Fruit fly (Drosophila melanogaster) whole organism, prepupa: ENCODE data around the gene CG31600.
A peak's percentile ranks its signal among the peaks of the same experiment; 100 is the strongest.

Experiments
- Blimp-1 ChIP-seq: fragments of 200-800 bp; sonication (Bioruptor generic); optimal IDR thresholded peaks from 3 replicates; lab custom pipeline; 2017; ENCODE audit warnings: missing biosample characterization, missing genetic modification characterization, mild to moderate bottlenecking, moderate library complexity, missing genetic modification reagents
- CG10631 ChIP-seq: fragments of 200-800 bp; sonication (Bioruptor generic); optimal IDR thresholded peaks from 2 replicates; lab custom pipeline; 2016; ENCODE audit warnings: missing biosample characterization, missing genetic modification characterization
- CG10669 ChIP-seq: fragments of 200-800 bp; sonication (Bioruptor generic); optimal IDR thresholded peaks from 3 replicates; lab custom pipeline; 2018; ENCODE audit warnings: missing biosample characterization, mild to moderate bottlenecking, missing genetic modification characterization, moderate library complexity
- CG11294 ChIP-seq: fragments of 200-800 bp; sonication (Bioruptor generic); IDR thresholded peaks from 2 replicates; pipeline ENCODE4 v1.3.6; 2022; ENCODE audit warnings: missing biosample characterization, missing genetic modification characterization
- CG11762 ChIP-seq: fragments of 200-800 bp; sonication (Bioruptor generic); optimal IDR thresholded peaks from 3 replicates; lab custom pipeline; 2016; ENCODE audit warnings: missing biosample characterization, missing genetic modification characterization; ENCODE audit not compliant: insufficient read depth
- CG11902 ChIP-seq: fragments of 200-800 bp; sonication (Bioruptor generic); optimal IDR thresholded peaks from 3 replicates; lab custom pipeline; 2016; ENCODE audit warnings: missing biosample characterization, missing genetic modification characterization
- CG16779 ChIP-seq: fragments of 200-800 bp; sonication (Bioruptor generic); optimal IDR thresholded peaks from 3 replicates; lab custom pipeline; 2017; ENCODE audit warnings: missing biosample characterization, mild to moderate bottlenecking, missing genetic modification characterization
- CG3919 ChIP-seq: fragments of 200-800 bp; sonication (Bioruptor generic); optimal IDR thresholded peaks from 3 replicates; lab custom pipeline; 2016; ENCODE audit warnings: missing biosample characterization, missing genetic modification characterization
- CG4318 ChIP-seq: fragments of 200-800 bp; sonication (Bioruptor generic); optimal IDR thresholded peaks from 3 replicates; lab custom pipeline; 2017; ENCODE audit warnings: missing biosample characterization, mild to moderate bottlenecking, missing genetic modification characterization
- CG6276 ChIP-seq: fragments of 200-800 bp; sonication (Bioruptor generic); optimal IDR thresholded peaks from 2 replicates; lab custom pipeline; 2017; ENCODE audit warnings: missing biosample characterization, mild to moderate bottlenecking, missing genetic modification characterization
- CG6808 ChIP-seq: fragments of 200-800 bp; sonication (Bioruptor generic); optimal IDR thresholded peaks from 3 replicates; lab custom pipeline; 2017; ENCODE audit warnings: missing biosample characterization, missing genetic modification characterization, mild to moderate bottlenecking, moderate library complexity, missing genetic modification reagents
- CG6854 ChIP-seq: fragments of 200-800 bp; sonication (Bioruptor generic); optimal IDR thresholded peaks from 2 replicates; lab custom pipeline; 2017; ENCODE audit warnings: missing biosample characterization, mild to moderate bottlenecking, missing genetic modification characterization
- CG8119 ChIP-seq: fragments of 200-800 bp; sonication (Bioruptor generic); IDR thresholded peaks from 3 replicates; pipeline ENCODE4 v1.3.6; 2022; ENCODE audit warnings: missing biosample characterization, missing genetic modification characterization
- CG8319 ChIP-seq: fragments of 200-800 bp; sonication (Bioruptor generic); optimal IDR thresholded peaks from 3 replicates; lab custom pipeline; 2016; ENCODE audit warnings: missing biosample characterization, missing genetic modification characterization
- CG9139 ChIP-seq: fragments of 200-800 bp; sonication (Bioruptor generic); optimal IDR thresholded peaks from 3 replicates; lab custom pipeline; 2017; ENCODE audit warnings: missing biosample characterization, mild to moderate bottlenecking, missing genetic modification characterization
- Eip78C ChIP-seq: fragments of 200-800 bp; sonication (Bioruptor generic); peaks from one replicate; lab custom pipeline; 2016; ENCODE audit warnings: missing biosample characterization, missing genetic modification characterization
- Gug ChIP-seq: fragments of 200-800 bp; sonication (Bioruptor generic); IDR thresholded peaks from 2 replicates; pipeline ENCODE4 v1.3.6; 2022; ENCODE audit warnings: missing biosample characterization, missing genetic modification characterization
- Hr38 ChIP-seq: sonication (Bioruptor generic); optimal IDR thresholded peaks from 2 replicates; lab custom pipeline; 2016; ENCODE audit warnings: missing biosample characterization, missing genetic modification characterization
- Hr39 ChIP-seq: fragments of 200-800 bp; sonication (Bioruptor generic); optimal IDR thresholded peaks from 2 replicates; lab custom pipeline; 2016; ENCODE audit warnings: missing biosample characterization, missing genetic modification characterization
- Hr4 ChIP-seq: fragments of 200-800 bp; sonication (Bioruptor generic); optimal IDR thresholded peaks from 3 replicates; lab custom pipeline; 2016; ENCODE audit warnings: missing biosample characterization, missing genetic modification characterization
- Met ChIP-seq: fragments of 200-800 bp; sonication (Bioruptor generic); optimal IDR thresholded peaks from 3 replicates; lab custom pipeline; 2016; ENCODE audit warnings: missing biosample characterization, missing genetic modification characterization
- OdsH ChIP-seq: fragments of 200-800 bp; sonication (Bioruptor generic); optimal IDR thresholded peaks from 3 replicates; lab custom pipeline; 2016; ENCODE audit warnings: missing biosample characterization, missing genetic modification characterization
- Sox102F ChIP-seq: fragments of 200-800 bp; sonication (Bioruptor generic); optimal IDR thresholded peaks from 2 replicates; lab custom pipeline; 2016; ENCODE audit warnings: missing biosample characterization, mild to moderate bottlenecking, missing genetic modification characterization
- Sox14 ChIP-seq: fragments of 200-800 bp; sonication (Bioruptor generic); optimal IDR thresholded peaks from 3 replicates; lab custom pipeline; 2016; ENCODE audit warnings: missing biosample characterization, missing genetic modification characterization
- Sox15 ChIP-seq: fragments of 200-800 bp; sonication (Bioruptor generic); optimal IDR thresholded peaks from 3 replicates; lab custom pipeline; 2016; ENCODE audit warnings: missing biosample characterization, missing genetic modification characterization
- cyc ChIP-seq: fragments of 200-800 bp; sonication (Bioruptor generic); optimal IDR thresholded peaks from 3 replicates; lab custom pipeline; 2016; ENCODE audit warnings: missing biosample characterization, missing genetic modification characterization
- dac ChIP-seq: fragments of 200-800 bp; sonication (Bioruptor generic); optimal IDR thresholded peaks from 2 replicates; lab custom pipeline; 2017; ENCODE audit warnings: missing biosample characterization, mild to moderate bottlenecking, missing genetic modification characterization
- dsx ChIP-seq: fragments of 200-800 bp; optimal IDR thresholded peaks from 3 replicates; lab custom pipeline; 2019; ENCODE audit warnings: missing biosample characterization, mild to moderate bottlenecking, missing genetic modification characterization, moderate library complexity; ENCODE audit not compliant: poor library complexity, severe bottlenecking
- eg ChIP-seq: fragments of 200-800 bp; sonication (Bioruptor generic); IDR thresholded peaks from 3 replicates; pipeline ENCODE4 v1.3.6; 2022; ENCODE audit warnings: missing biosample characterization, missing genetic modification characterization
- esn ChIP-seq: fragments of 200-800 bp; sonication (Bioruptor generic); optimal IDR thresholded peaks from 2 replicates; lab custom pipeline; 2016; ENCODE audit warnings: missing biosample characterization, mild to moderate bottlenecking, missing genetic modification characterization, moderate library complexity
- fd59A ChIP-seq: fragments of 200-800 bp; sonication (Bioruptor generic); optimal IDR thresholded peaks from 2 replicates; lab custom pipeline; 2017; ENCODE audit warnings: missing biosample characterization, mild to moderate bottlenecking, missing genetic modification characterization, missing genetic modification reagents
- fd85E ChIP-seq: fragments of 200-800 bp; sonication (Bioruptor generic); optimal IDR thresholded peaks from 3 replicates; lab custom pipeline; 2016; ENCODE audit warnings: missing biosample characterization, missing genetic modification characterization
- lz ChIP-seq: fragments of 200-800 bp; sonication (Bioruptor generic); optimal IDR thresholded peaks from 3 replicates; lab custom pipeline; 2016; ENCODE audit warnings: missing biosample characterization, missing genetic modification characterization
- net ChIP-seq: fragments of 200-800 bp; sonication (Bioruptor generic); optimal IDR thresholded peaks from 3 replicates; lab custom pipeline; 2016; ENCODE audit warnings: missing biosample characterization, missing genetic modification characterization
- salr ChIP-seq, 2 experiments: fragments of 200-800 bp; sonication (Bioruptor generic); optimal IDR thresholded peaks; 3 replicates each; lab custom pipeline; 2016 to 2018; ENCODE audit warnings: missing biosample characterization in 2 of 2, missing genetic modification characterization in 2 of 2, mild to moderate bottlenecking in 1 of 2
- ss ChIP-seq, 2 experiments: fragments of 200-800 bp; sonication (Bioruptor generic); optimal IDR thresholded peaks; 2 replicates in 1 of 2; 3 replicates in 1 of 2; lab custom pipeline; 2017 to 2018; ENCODE audit warnings: mild to moderate bottlenecking in 2 of 2, missing biosample characterization in 2 of 2, missing genetic modification characterization in 2 of 2, moderate library complexity in 1 of 2
- svp ChIP-seq: fragments of 200-800 bp; sonication (Bioruptor generic); peaks from one replicate; lab custom pipeline; 2016; ENCODE audit warnings: missing biosample characterization, missing genetic modification characterization
- topi ChIP-seq: fragments of 200-800 bp; sonication (Bioruptor generic); optimal IDR thresholded peaks from 3 replicates; lab custom pipeline; 2016; ENCODE audit warnings: missing biosample characterization, missing genetic modification characterization
- vri ChIP-seq: fragments of 200-800 bp; sonication (Bioruptor generic); optimal IDR thresholded peaks from 3 replicates; lab custom pipeline; 2016; ENCODE audit warnings: missing biosample characterization, mild to moderate bottlenecking, missing genetic modification characterization

CG31600 gene

dm6 chr2L:21898189-21898588 is 17.0 kb downstream of the CG31600 start, which contains the start of gene CG11629:
TSS of gene CG11629 (minus strand) at chr2L:21898289.
- TF ChIP-seq CG10631 (GFP tag; lab: Kevin White, UChicago) (no peak), eg (no peak), net (no peak), fd85E (no peak), Sox102F (GFP tag; lab: Kevin White, UChicago) (no peak), Sox15 (GFP tag; lab: Kevin White, UChicago) (no peak), Hr4 (GFP tag; lab: Kevin White, UChicago) (no peak), CG11294 (GFP tag; lab: Robert Waterston, UW) (no peak), cyc (GFP tag; lab: Kevin White, UChicago) (no peak), dsx (GFP tag; lab: Kevin White, UChicago) (no peak), CG11902 (GFP tag; lab: Kevin White, UChicago) (no peak), fd59A (GFP tag; lab: Kevin White, UChicago) (no peak), ss (GFP tag; optimal IDR thresholded peaks at IDR 0.05; lab: Kevin White, UChicago) (no peak), CG11762 (GFP tag; lab: Kevin White, UChicago) (no peak), CG6276 (no peak), CG8319 (GFP tag; lab: Kevin White, UChicago) (no peak), lz (GFP tag; lab: Kevin White, UChicago) (no peak)

- TF ChIP-seq Eip78C (GFP tag; lab: Kevin White, UChicago) (no peak), CG6854 (GFP tag; lab: Kevin White, UChicago) (no peak), Sox15 (GFP tag; lab: Kevin White, UChicago) (no peak), Met (no peak), CG9139 (GFP tag; lab: Kevin White, UChicago) (no peak), CG11762 (GFP tag; lab: Kevin White, UChicago) (no peak), svp (no peak), esn (GFP tag; lab: Kevin White, UChicago) (no peak), Blimp-1 (GFP tag; lab: Kevin White, UChicago) (no peak), dac (no peak), eg (no peak), Sox14 (no peak), vri (GFP tag; lab: Kevin White, UChicago) (no peak), CG8119 (GFP tag; lab: Robert Waterston, UW) (no peak), CG10669 (GFP tag; lab: Kevin White, UChicago) (no peak), Gug (GFP tag; lab: Robert Waterston, UW) (no peak), ss (GFP tag; optimal IDR thresholded peaks at IDR 0.05; lab: Kevin White, UChicago) (no peak)
These were observed 19.1 kb downstream of the CG31600 start for dm6 chr2L:21896046-21896445.

- TF ChIP-seq lz (GFP tag; lab: Kevin White, UChicago) (no peak), ss (GFP tag; optimal IDR thresholded peaks at IDR 0.05; lab: Kevin White, UChicago) (no peak), fd85E (no peak), Sox15 (GFP tag; lab: Kevin White, UChicago) (no peak), Hr38 (GFP tag; lab: Kevin White, UChicago) (no peak), CG11902 (GFP tag; lab: Kevin White, UChicago) (no peak)
These were observed 25.0 kb downstream of the CG31600 start for dm6 chr2L:21890205-21890604.

dm6 chr2L:21887582-21887981 is 27.6 kb downstream of the CG31600 start:
- TF ChIP-seq svp (peak; percentile 64), salr (GFP tag; optimal IDR thresholded peaks at IDR 0.05; lab: Kevin White, UChicago) (no peak)

- TF ChIP-seq CG11762 (GFP tag; lab: Kevin White, UChicago), result no peak
- TF ChIP-seq OdsH (GFP tag; lab: Kevin White, UChicago), result no peak
- no peak for TF ChIP-seq CG6808 (GFP tag; lab: Kevin White, UChicago)
- no peak for TF ChIP-seq CG3919 (GFP tag; lab: Kevin White, UChicago)
- TF ChIP-seq CG6854 (GFP tag; lab: Kevin White, UChicago), result no peak
- no peak for TF ChIP-seq lz (GFP tag; lab: Kevin White, UChicago)
- TF ChIP-seq topi (GFP tag; lab: Kevin White, UChicago), result no peak
- TF ChIP-seq CG8119 (GFP tag; lab: Robert Waterston, UW), result no peak
- no peak for TF ChIP-seq CG16779
- no peak for TF ChIP-seq Blimp-1 (GFP tag; lab: Kevin White, UChicago)
- no peak for TF ChIP-seq Hr39 (GFP tag; lab: Kevin White, UChicago)
- no peak for TF ChIP-seq Hr38 (GFP tag; lab: Kevin White, UChicago)
- TF ChIP-seq eg, result no peak
- no peak for TF ChIP-seq CG4318
These were observed 28.9 kb downstream of the CG31600 start for dm6 chr2L:21886260-21886659.
